Worm (Caenorhabditis elegans): ENCODE data around the gene F36H9.10.

- TF ChIP-seq elt-3 (tag; optimal IDR thresholded peaks at IDR 0.05) = no peak
- no peak for TF ChIP-seq peb-1 (tag; optimal IDR thresholded peaks at IDR 0.05)
- no peak for TF ChIP-seq snpc-4 (tag; optimal IDR thresholded peaks at IDR 0.05)
- TF ChIP-seq unc-39 (tag; optimal IDR thresholded peaks at IDR 0.05) = no peak
- TF ChIP-seq dmd-4 (tag; optimal IDR thresholded peaks at IDR 0.05) = no peak
- TF ChIP-seq mdl-1 (tag; optimal IDR thresholded peaks at IDR 0.05) = no peak
- no peak for TF ChIP-seq nhr-23 (tag; optimal IDR thresholded peaks at IDR 0.05)
- no peak for TF ChIP-seq F13H6.1 (tag; optimal IDR thresholded peaks at IDR 0.05)
- TF ChIP-seq nhr-11 (tag; optimal IDR thresholded peaks at IDR 0.05) = no peak
- no peak for TF ChIP-seq unc-62 (GFP tag; optimal IDR thresholded peaks at IDR 0.05)
Observed at ce11 chrV:1807160-1807559, 9.2 kb downstream of the F36H9.10 start, which contains the start of gene srt-42.
